Worm (Caenorhabditis elegans): ENCODE measurements around the gene C08B6.2.

Gene C08B6.2

DNA sequence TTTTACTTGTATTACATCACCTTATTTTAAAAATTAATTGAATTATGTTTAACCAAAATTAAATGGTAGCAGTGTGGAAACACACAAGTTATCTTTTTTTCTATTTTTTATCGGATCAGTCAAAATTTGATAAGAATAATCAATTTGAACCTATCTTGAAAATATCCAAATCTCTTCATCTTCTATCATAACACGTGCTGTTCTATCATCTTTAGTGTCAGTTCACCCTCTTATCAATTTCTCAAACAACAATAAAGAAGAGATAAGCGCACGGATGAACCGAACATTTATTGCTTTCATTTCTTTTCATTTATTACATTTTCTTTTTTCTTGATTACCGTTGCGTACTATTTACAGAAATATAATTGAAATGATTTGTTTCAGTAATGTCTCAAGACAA, 18.4 kb upstream of the C08B6.2 start, which contains the start of gene R04B5.5:
TSS of gene R04B5.5 (plus strand) at position 378 of the 400 bp plus-strand sequence.
- TF ChIP-seq nhr-80 (tag; optimal IDR thresholded peaks at IDR 0.05) (peak; percentile 58), lin-40 (tag; optimal IDR thresholded peaks at IDR 0.05) (peak; percentile 33), nfyb-1 (GFP tag; IDR thresholded peaks at IDR 0.05) (no peak)

DNA sequence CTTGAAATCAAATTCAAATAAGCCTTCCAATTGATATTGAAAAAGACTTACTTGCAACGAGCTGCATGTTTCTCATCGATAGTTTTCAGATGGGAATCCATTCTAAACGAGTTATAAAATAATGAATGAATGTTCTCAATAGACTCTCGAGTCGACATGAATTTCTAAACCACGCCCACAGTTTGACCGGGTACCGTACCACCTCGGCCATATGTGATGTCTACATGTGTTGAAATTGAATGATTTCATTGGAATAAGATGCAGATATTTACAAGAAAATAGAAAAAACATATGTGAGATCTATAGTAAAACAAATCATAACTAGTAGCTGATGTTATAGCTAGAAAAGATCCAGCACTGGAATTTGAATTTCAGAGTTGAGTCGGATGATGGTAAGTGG, 15.1 kb upstream of the C08B6.2 start, which contains the start of gene R04B5.7:
TSS of gene R04B5.7 (minus strand) at position 101 of the 400 bp plus-strand sequence.
- TF ChIP-seq nhr-120 (GFP tag; IDR thresholded peaks at IDR 0.05) (no peak), repo-1 (tag; optimal IDR thresholded peaks at IDR 0.05) (no peak), dox-1 (GFP tag; IDR thresholded peaks at IDR 0.05) (no peak), snpc-3.4 (tag; optimal IDR thresholded peaks at IDR 0.05) (no peak)

DNA sequence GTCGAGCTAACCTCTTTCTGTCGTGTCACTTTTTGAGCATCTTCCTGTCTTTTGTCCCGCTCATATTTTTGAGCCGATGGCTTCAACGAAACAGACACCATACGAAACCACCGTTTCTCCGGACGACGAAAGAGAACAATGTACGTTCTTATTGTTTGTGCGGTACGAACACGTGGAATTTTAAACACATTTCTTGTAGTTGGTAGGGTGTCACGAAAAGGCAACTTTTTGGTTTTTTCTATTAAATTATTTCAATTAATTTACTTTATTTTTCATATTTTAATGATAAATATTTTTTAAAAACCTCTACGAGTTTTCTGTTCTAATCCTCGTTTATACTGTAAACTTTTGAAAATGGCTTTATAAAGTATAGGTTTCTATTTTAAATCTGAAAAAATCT, 14.4 kb upstream of the C08B6.2 start, which contains the start of gene R04B5.11:
TSS of gene R04B5.11 (minus strand) at position 101 of the 400 bp plus-strand sequence.
- TF ChIP-seq mxl-1 (tag; optimal IDR thresholded peaks at IDR 0.05) (no peak), lin-54 (GFP tag; optimal IDR thresholded peaks at IDR 0.05) (no peak), rpc-1 (optimal IDR thresholded peaks at IDR 0.05) (no peak), rpc-1 (tag; optimal IDR thresholded peaks at IDR 0.05) (no peak), lin-40 (tag; optimal IDR thresholded peaks at IDR 0.05) (no peak), ets-4 (GFP tag; optimal IDR thresholded peaks at IDR 0.05) (no peak), hlh-26 (GFP tag; conservative IDR thresholded peaks at IDR 0.05) (no peak), nhr-179 (tag; optimal IDR thresholded peaks at IDR 0.05) (no peak)

DNA sequence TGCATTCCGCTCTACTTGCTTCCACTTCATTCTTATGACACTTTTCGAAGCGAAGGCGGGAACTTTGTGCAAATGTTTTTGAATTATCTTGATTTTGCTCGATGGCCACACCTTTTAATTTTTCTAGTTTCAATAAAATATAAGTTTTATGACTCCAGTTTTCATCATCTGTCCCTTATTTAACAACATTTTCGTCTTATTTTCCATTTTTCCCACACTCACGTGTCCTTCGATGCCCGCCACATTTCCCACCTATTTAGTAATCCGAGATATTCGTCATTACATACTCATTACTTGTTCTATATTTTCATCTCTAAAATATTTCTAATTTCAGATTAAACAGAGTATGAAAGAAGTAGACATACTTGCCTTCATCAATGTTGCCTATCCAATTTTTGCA, 11.1 kb upstream of the C08B6.2 start, which contains the start of gene srd-49:
TSS of gene srd-49 (plus strand) at position 301 of the 400 bp plus-strand sequence.
- TF ChIP-seq C06A6.2 (GFP tag; conservative IDR thresholded peaks at IDR 0.05) (no peak), efl-1 (GFP tag; optimal IDR thresholded peaks at IDR 0.05) (no peak)

DNA sequence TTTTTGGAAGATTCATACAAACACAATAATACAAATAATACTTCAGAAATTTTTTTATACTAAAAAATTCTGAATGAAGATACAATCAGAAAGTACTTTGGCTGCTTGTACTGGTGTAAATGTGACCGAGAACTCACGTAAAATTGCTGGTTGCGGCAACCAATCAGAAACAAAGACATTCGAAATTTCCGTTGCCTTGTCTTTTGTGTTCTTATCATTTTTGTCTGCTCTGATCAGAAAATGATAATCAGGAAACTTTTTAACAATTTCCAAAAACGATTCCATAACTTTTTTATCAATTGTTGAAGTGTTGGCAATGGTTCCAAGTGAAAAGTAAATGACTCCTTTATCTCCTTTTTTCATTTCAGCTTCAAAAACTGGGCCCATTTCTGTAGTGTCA, 8.6 kb upstream of the C08B6.2 start:
- TF ChIP-seq nhr-80 (tag; optimal IDR thresholded peaks at IDR 0.05) (peak; percentile 62), ztf-3 (GFP tag; optimal IDR thresholded peaks at IDR 0.05) (no peak)

DNA sequence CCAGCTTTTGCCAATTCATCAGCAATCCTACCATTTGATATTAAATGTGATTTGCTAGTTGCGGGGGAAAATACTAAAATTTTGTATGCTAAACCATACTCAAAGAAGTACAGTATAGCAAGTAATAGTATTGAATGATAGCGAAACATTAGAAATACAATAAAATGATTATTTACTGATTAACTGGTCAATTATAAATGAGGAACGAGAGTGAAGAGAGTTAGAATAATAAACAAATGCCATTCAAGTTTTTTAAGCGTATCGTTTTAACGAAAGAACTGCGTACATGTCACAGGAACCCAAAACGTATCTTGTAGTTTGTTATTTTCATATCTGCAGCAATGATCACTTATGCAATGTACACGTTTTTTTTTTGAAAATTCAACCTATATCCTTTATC, 7.1 kb upstream of the C08B6.2 start, which contains the start of gene ugt-47:
TSS of gene ugt-47 (minus strand) at position 169 of the 400 bp plus-strand sequence.
- TF ChIP-seq F52B5.7 (tag; optimal IDR thresholded peaks at IDR 0.05) = no peak
- peak; percentile 14 for TF ChIP-seq unc-62 (GFP tag; optimal IDR thresholded peaks at IDR 0.05)
- no peak for TF ChIP-seq tlf-1 (GFP tag; optimal IDR thresholded peaks at IDR 0.05)
- TF ChIP-seq nhr-80 (tag; optimal IDR thresholded peaks at IDR 0.05) = peak; percentile 52
- TF ChIP-seq hsf-1 (GFP tag; IDR thresholded peaks at IDR 0.05) = no peak
- no peak for TF ChIP-seq madf-3 (GFP tag; IDR thresholded peaks at IDR 0.05)
- no peak for TF ChIP-seq cebp-2 (GFP tag; IDR thresholded peaks at IDR 0.05)
- TF ChIP-seq attf-5 (GFP tag; optimal IDR thresholded peaks at IDR 0.05) = no peak
- no peak for TF ChIP-seq F33H1.4 (GFP tag; IDR thresholded peaks at IDR 0.05)
- TF ChIP-seq chd-7 (tag; optimal IDR thresholded peaks at IDR 0.05) = no peak

DNA sequence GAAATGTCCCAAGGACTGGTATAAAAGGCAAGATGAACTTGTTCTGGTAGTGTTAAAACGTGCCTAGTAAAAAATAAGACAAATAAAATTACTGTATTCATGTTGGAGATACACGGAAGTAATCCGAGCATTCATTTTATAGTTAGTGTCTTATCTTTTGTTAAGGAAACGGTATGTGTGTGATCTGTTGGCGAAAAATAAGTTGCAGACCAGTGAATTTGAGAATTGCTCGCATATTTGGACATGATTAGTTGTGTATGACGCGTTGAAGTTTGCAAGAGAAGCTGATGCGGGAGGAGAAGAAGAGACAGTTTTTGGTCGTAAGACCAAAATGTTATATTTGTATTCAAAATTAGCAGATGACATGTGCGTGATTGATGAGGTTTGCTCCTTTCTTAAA, 3.6 kb upstream of the C08B6.2 start, which contains the start of gene C08B6.14:
TSS of gene C08B6.14 (minus strand) at position 101 of the 400 bp plus-strand sequence.
- TF ChIP-seq nhr-80 (tag; optimal IDR thresholded peaks at IDR 0.05) (no peak), sdz-38 (tag; optimal IDR thresholded peaks at IDR 0.05) (no peak), die-1 (tag; optimal IDR thresholded peaks at IDR 0.05) (no peak), ceh-79 (tag; optimal IDR thresholded peaks at IDR 0.05) (no peak), ceh-40 (GFP tag; IDR thresholded peaks at IDR 0.05) (no peak), F23B12.7 (tag; optimal IDR thresholded peaks at IDR 0.05; ENCODE audit: insufficient read depth) (no peak), attf-5 (GFP tag; optimal IDR thresholded peaks at IDR 0.05) (no peak), madf-3 (GFP tag; IDR thresholded peaks at IDR 0.05) (no peak), F33H1.4 (GFP tag; IDR thresholded peaks at IDR 0.05) (no peak), Y53F4B.3 (GFP tag; IDR thresholded peaks at IDR 0.05) (no peak), F37B4.10 (GFP tag; IDR thresholded peaks at IDR 0.05) (no peak), B0019.2 (GFP tag; conservative IDR thresholded peaks at IDR 0.05) (no peak), T07F8.4 (tag; optimal IDR thresholded peaks at IDR 0.05) (no peak), hmg-1.2 (GFP tag; IDR thresholded peaks at IDR 0.05) (no peak), nhr-27 (tag; optimal IDR thresholded peaks at IDR 0.05) (no peak)

Measured in whole organism, young adult.